Worm (Caenorhabditis elegans) whole organism, L2 larva: ENCODE measurements around the gene ZK354.9.

Source experiments
- ZK546.5 ChIP-seq: sonication (generic microtip); optimal IDR thresholded peaks from 2 replicates; lab custom pipeline; 2017; ENCODE audit warnings: missing biosample characterization, missing genetic modification characterization
- alr-1 ChIP-seq: fragments of 150-350 bp; optimal IDR thresholded peaks from 2 replicates; lab custom pipeline; 2014; ENCODE audit warnings: missing biosample characterization, missing genetic modification characterization
- ama-1 ChIP-seq: fragments of 150-350 bp; optimal IDR thresholded peaks from 2 replicates; lab custom pipeline; 2018; ENCODE audit warnings: inconsistent platforms
- ceh-82 ChIP-seq: fragments of 150-350 bp; optimal IDR thresholded peaks from 2 replicates; lab custom pipeline; 2014; ENCODE audit warnings: missing biosample characterization, missing genetic modification characterization
- crh-2 ChIP-seq: sonication (generic microtip); optimal IDR thresholded peaks from 2 replicates; lab custom pipeline; 2017; ENCODE audit warnings: missing biosample characterization, missing genetic modification characterization
- dmd-4 ChIP-seq: sonication (generic microtip); optimal IDR thresholded peaks from 2 replicates; lab custom pipeline; 2017; ENCODE audit warnings: missing biosample characterization, missing genetic modification characterization
- lsy-2 ChIP-seq, 2 experiments: fragments of 150-350 bp in 1 of 2; sonication (generic microtip) in 1 of 2; optimal IDR thresholded peaks; 2 replicates each; lab custom pipeline; 2014 to 2017; ENCODE audit warnings: missing biosample characterization in 2 of 2, missing genetic modification characterization in 2 of 2
- mab-5 ChIP-seq: fragments of 150-350 bp; optimal IDR thresholded peaks from 2 replicates; lab custom pipeline; 2014; ENCODE audit warnings: missing biosample characterization, missing genetic modification characterization
- nhr-11 ChIP-seq: fragments of 150-350 bp; optimal IDR thresholded peaks from 2 replicates; lab custom pipeline; 2014; ENCODE audit warnings: missing biosample characterization, missing genetic modification characterization
- nhr-12 ChIP-seq: fragments of 150-350 bp; optimal IDR thresholded peaks from 2 replicates; lab custom pipeline; 2014; ENCODE audit warnings: missing biosample characterization, missing genetic modification characterization
- nhr-21 ChIP-seq: fragments of 150-350 bp; optimal IDR thresholded peaks from 2 replicates; lab custom pipeline; 2014; ENCODE audit warnings: missing biosample characterization, missing genetic modification characterization
- snpc-4 ChIP-seq: fragments of 150-350 bp; optimal IDR thresholded peaks from 2 replicates; lab custom pipeline; 2014; ENCODE audit warnings: missing biosample characterization, missing genetic modification characterization
- unc-39 ChIP-seq: fragments of 150-350 bp; optimal IDR thresholded peaks from 2 replicates; lab custom pipeline; 2014; ENCODE audit warnings: missing biosample characterization, missing genetic modification characterization
- unc-62 ChIP-seq: fragments of 150-350 bp; optimal IDR thresholded peaks from 2 replicates; lab custom pipeline; 2014; ENCODE audit warnings: missing biosample characterization, missing genetic modification reagents, missing genetic modification characterization

ce11 chrIV:5337649-5338048, 29.7 kb upstream of the ZK354.9 start:
- TF ChIP-seq alr-1 (no peak), ZK546.5 (tag; lab: Kevin White, UChicago) (no peak), nhr-21 (tag; lab: Kevin White, UChicago) (no peak), snpc-4 (tag; lab: Kevin White, UChicago) (no peak), crh-2 (tag; lab: Kevin White, UChicago) (peak; percentile 4), nhr-12 (tag; lab: Kevin White, UChicago) (no peak), ceh-82 (tag; lab: Kevin White, UChicago) (no peak), lsy-2 (tag; optimal IDR thresholded peaks at IDR 0.05; lab: Kevin White, UChicago) (no peak), ama-1 (lab: Kevin White, UChicago) (no peak), dmd-4 (tag; lab: Kevin White, UChicago) (no peak), unc-62 (GFP tag; lab: Kevin White, UChicago) (no peak), unc-39 (no peak), nhr-11 (tag; lab: Kevin White, UChicago) (no peak), mab-5 (tag; lab: Kevin White, UChicago) (no peak)
